Fruit fly (Drosophila melanogaster): ENCODE data around the gene Spase22-23.

Gene Spase22-23

DNA sequence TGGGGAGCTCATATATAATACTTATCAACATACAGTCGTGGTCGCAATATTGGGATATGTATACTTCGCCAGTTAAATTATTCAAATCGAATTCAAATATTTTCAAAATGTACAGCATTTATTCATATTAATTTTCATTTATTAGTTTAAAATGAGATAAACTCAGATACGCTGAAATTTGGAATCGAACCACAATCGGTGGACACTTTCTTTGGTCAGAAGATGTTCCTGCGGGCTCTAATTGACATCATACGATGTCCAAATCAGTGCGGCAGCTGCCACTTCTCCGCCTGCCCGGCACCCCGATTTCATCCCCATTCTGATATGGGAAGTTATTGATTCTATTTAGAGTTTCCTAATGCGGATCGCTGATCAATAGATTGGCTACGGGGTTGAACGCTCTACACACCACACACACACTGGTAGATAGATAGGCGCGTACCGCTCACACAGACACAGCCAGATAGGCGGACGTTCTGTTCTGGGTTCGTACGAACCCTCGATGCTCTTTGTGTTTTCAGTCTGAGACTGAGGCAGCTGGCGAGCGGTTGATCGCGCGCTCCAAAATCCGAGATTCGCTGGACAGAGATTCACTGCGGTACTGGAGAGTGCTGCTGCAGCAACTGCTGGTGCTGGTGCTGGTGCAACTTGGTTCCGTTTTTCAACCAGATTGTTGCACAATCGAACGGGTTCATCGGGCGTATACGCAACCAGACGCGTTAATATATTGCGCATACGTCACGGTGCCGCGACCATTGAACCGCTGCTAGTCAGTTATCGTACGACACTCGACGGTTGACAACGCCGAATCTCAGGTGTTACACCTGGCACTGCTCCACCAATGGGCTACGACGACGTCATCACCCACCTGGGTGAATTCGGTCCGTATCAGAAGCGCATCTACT lies 46.5 kb upstream of the Spase22-23 start, which contains the start of gene Orct (continued):
- peak in 1 of 2 experiments; percentile 31 for TF ChIP-seq Trl (optimal IDR thresholded peaks at IDR 0.05)
- peak; percentile 30 for TF ChIP-seq Trl (GFP tag; optimal IDR thresholded peaks at IDR 0.05)
- no peak for TF ChIP-seq yki (optimal IDR thresholded peaks at IDR 0.05)
- TF ChIP-seq Hr51 (GFP tag; optimal IDR thresholded peaks at IDR 0.05) = peak; percentile 57 to 82
- TF ChIP-seq ind (GFP tag; optimal IDR thresholded peaks at IDR 0.05) = peak; percentile 66
- peak; percentile 52 to 69 for TF ChIP-seq dpn (GFP tag; optimal IDR thresholded peaks at IDR 0.05)
- peak; percentile 75 for TF ChIP-seq unpg (GFP tag; optimal IDR thresholded peaks at IDR 0.05)
- TF ChIP-seq CG14441 (GFP tag; IDR thresholded peaks at IDR 0.05) = peak; percentile 58
- TF ChIP-seq sima (GFP tag; optimal IDR thresholded peaks at IDR 0.05) = no peak
- peak; percentile 9 for TF ChIP-seq ftz-f1 (GFP tag; optimal IDR thresholded peaks at IDR 0.05)
- no peak for TF ChIP-seq CG14860 (GFP tag; IDR thresholded peaks at IDR 0.05; ENCODE audit: partially characterized antibody)
- TF ChIP-seq Usf (GFP tag; optimal IDR thresholded peaks at IDR 0.05) = peak; percentile 75
- TF ChIP-seq Sry-β (GFP tag; optimal IDR thresholded peaks at IDR 0.05) = peak; percentile 7
- TF ChIP-seq CG43689 (GFP tag; IDR thresholded peaks at IDR 0.05) = 0 out of 2 replicates have a peak, but pooled peaks have one; percentile 24
- peak; percentile 68 for TF ChIP-seq odd (GFP tag; optimal IDR thresholded peaks at IDR 0.05)
- TF ChIP-seq HmgD (GFP tag; optimal IDR thresholded peaks at IDR 0.05) = no peak
- TF ChIP-seq CG3065 (GFP tag; optimal IDR thresholded peaks at IDR 0.05) = no peak
- TF ChIP-seq ems (GFP tag; optimal IDR thresholded peaks at IDR 0.05) = peak; percentile 37
- TF ChIP-seq Xrp1 (GFP tag; IDR thresholded peaks at IDR 0.05) = peak; percentile 49
- TF ChIP-seq Taf1 (GFP tag; IDR thresholded peaks at IDR 0.05) = peak; percentile 48; the same call in 1 of the 2 replicates
- peak; percentile 59 for TF ChIP-seq grn (GFP tag; optimal IDR thresholded peaks at IDR 0.05)
- no peak for TF ChIP-seq Side (GFP tag; optimal IDR thresholded peaks at IDR 0.05)
- peak; percentile 59 for TF ChIP-seq E2f1 (GFP tag; IDR thresholded peaks at IDR 0.05)
- TF ChIP-seq fd64A (GFP tag; optimal IDR thresholded peaks at IDR 0.05) = no peak
- TF ChIP-seq CG9876 (GFP tag; optimal IDR thresholded peaks at IDR 0.05) = peak; percentile 37
- peak; percentile 87 for TF ChIP-seq Fer1 (GFP tag; optimal IDR thresholded peaks at IDR 0.05)
- no peak for TF ChIP-seq CkIIα-i1 (GFP tag; IDR thresholded peaks at IDR 0.05)
- peak; percentile 46 for TF ChIP-seq CG8359 (GFP tag; optimal IDR thresholded peaks at IDR 0.05; ENCODE audit: borderline replicate concordance)
- TF ChIP-seq CG3407 (GFP tag; optimal IDR thresholded peaks at IDR 0.05) = no peak
- TF ChIP-seq Hmx (GFP tag; optimal IDR thresholded peaks at IDR 0.05) = peak; percentile 55
- TF ChIP-seq CG16815 (GFP tag; optimal IDR thresholded peaks at IDR 0.05) = peak; percentile 69
- TF ChIP-seq MESR4 (GFP tag; optimal IDR thresholded peaks at IDR 0.05) = no peak
- TF ChIP-seq CG30020 (tag; optimal IDR thresholded peaks at IDR 0.05) = peak; percentile 27
- TF ChIP-seq wdn (GFP tag; IDR thresholded peaks at IDR 0.05) = 0 out of 2 replicates have a peak, but pooled peaks have one; percentile 18
- peak; percentile 65 for TF ChIP-seq shn (GFP tag; optimal IDR thresholded peaks at IDR 0.05)
- TF ChIP-seq BEAF-32 (GFP tag; optimal IDR thresholded peaks at IDR 0.05) = no peak
- TF ChIP-seq dm (GFP tag; optimal IDR thresholded peaks at IDR 0.05) = peak; percentile 68
- peak; percentile 87 for TF ChIP-seq zfh2 (GFP tag; optimal IDR thresholded peaks at IDR 0.05)
- TF ChIP-seq CG32772 (GFP tag; IDR thresholded peaks at IDR 0.05) = peak; percentile 26; the same call in 1 of the 2 replicates
- TF ChIP-seq Poxn (GFP tag; IDR thresholded peaks at IDR 0.05) = 0 out of 2 replicates have a peak, but pooled peaks have one; percentile 19
- TF ChIP-seq croc (GFP tag; conservative IDR thresholded peaks at IDR 0.05) = no peak
- TF ChIP-seq ttk (GFP tag; IDR thresholded peaks at IDR 0.05) = no peak; the same call in 1 of the 2 replicates
- TF ChIP-seq Pdp1 (GFP tag; optimal IDR thresholded peaks at IDR 0.05) = peak; percentile 65 to 82
- no peak for TF ChIP-seq dimm (GFP tag; IDR thresholded peaks at IDR 0.05)
- TF ChIP-seq CG12942 (GFP tag; optimal IDR thresholded peaks at IDR 0.05) = peak; percentile 55
- no peak for TF ChIP-seq Dip2 (GFP tag; IDR thresholded peaks at IDR 0.05)
- no peak for TF ChIP-seq Spps (tag; optimal IDR thresholded peaks at IDR 0.05)
- no peak for TF ChIP-seq vnd (GFP tag; IDR thresholded peaks at IDR 0.05; ENCODE audit: partially characterized antibody)
- TF ChIP-seq CG6854 (GFP tag; optimal IDR thresholded peaks at IDR 0.05) = peak; percentile 77
